Worm (Caenorhabditis elegans) whole organism, mixed stage, embryonic: ENCODE measurements around the gene M176.16.

ENCODE experiments used
- M03D4.4 ChIP-seq: sonication (generic microtip); optimal IDR thresholded peaks from 2 replicates; lab custom pipeline; 2017; ENCODE audit warnings: mild to moderate bottlenecking, missing genetic modification characterization, missing compliant biosample characterization
- bed-3 ChIP-seq: fragments of 200-800 bp; sonication (Bioruptor generic); optimal IDR thresholded peaks from 3 replicates; lab custom pipeline; 2018; ENCODE audit warnings: mild to moderate bottlenecking, missing genetic modification characterization, moderate library complexity, missing compliant biosample characterization
- ceh-39 ChIP-seq: fragments of 150-350 bp; optimal IDR thresholded peaks from 2 replicates; lab custom pipeline; 2014; ENCODE audit warnings: missing biosample characterization, missing genetic modification characterization
- ceh-43 ChIP-seq: fragments of 200-800 bp; sonication (Bioruptor generic); optimal IDR thresholded peaks from 2 replicates; lab custom pipeline; 2018; ENCODE audit warnings: mild to moderate bottlenecking, missing genetic modification characterization, moderate library complexity, missing compliant biosample characterization
- ceh-83 ChIP-seq: fragments of 200-800 bp; sonication (Bioruptor generic); optimal IDR thresholded peaks from 2 replicates; lab custom pipeline; 2018; ENCODE audit warnings: mild to moderate bottlenecking, missing genetic modification characterization, missing compliant biosample characterization
- cnd-1 ChIP-seq: fragments of 200-800 bp; sonication (Bioruptor generic); optimal IDR thresholded peaks from 2 replicates; lab custom pipeline; 2018; ENCODE audit warnings: mild to moderate bottlenecking, missing genetic modification characterization, missing compliant biosample characterization
- drap-1 ChIP-seq: fragments of 200-800 bp; sonication (Bioruptor generic); optimal IDR thresholded peaks from 3 replicates; lab custom pipeline; 2018; ENCODE audit warnings: mild to moderate bottlenecking, missing genetic modification characterization, missing compliant biosample characterization
- elt-1 ChIP-seq: sonication (generic microtip); optimal IDR thresholded peaks from 2 replicates; lab custom pipeline; 2017; ENCODE audit warnings: missing genetic modification characterization, mild to moderate bottlenecking, missing compliant biosample characterization, antibody characterized with exemption, moderate library complexity, borderline replicate concordance; ENCODE audit not compliant: insufficient read depth
- elt-3 ChIP-seq: fragments of 150-350 bp; optimal IDR thresholded peaks from 2 replicates; lab custom pipeline; 2014; ENCODE audit warnings: missing biosample characterization, missing genetic modification characterization
- flh-1 ChIP-seq: fragments of 200-800 bp; sonication (Bioruptor generic); optimal IDR thresholded peaks from 2 replicates; lab custom pipeline; 2018; ENCODE audit warnings: mild to moderate bottlenecking, missing genetic modification characterization, moderate library complexity, missing compliant biosample characterization
- ham-2 ChIP-seq: fragments of 200-800 bp; sonication (Bioruptor generic); optimal IDR thresholded peaks from 2 replicates; lab custom pipeline; 2018; ENCODE audit warnings: mild to moderate bottlenecking, missing genetic modification characterization, missing compliant biosample characterization
- hlh-1 ChIP-seq: fragments of 150-350 bp; optimal IDR thresholded peaks from 2 replicates; lab custom pipeline; 2014; ENCODE audit warnings: missing biosample characterization, missing genetic modification reagents, missing genetic modification characterization
- lin-13 ChIP-seq: fragments of 150-350 bp; optimal IDR thresholded peaks from 2 replicates; lab custom pipeline; 2014; ENCODE audit warnings: missing biosample characterization, missing genetic modification characterization
- lin-32 ChIP-seq: fragments of 200-800 bp; sonication (Bioruptor generic); optimal IDR thresholded peaks from 2 replicates; lab custom pipeline; 2018; ENCODE audit warnings: mild to moderate bottlenecking, missing genetic modification characterization, missing compliant biosample characterization
- mep-1 ChIP-seq: fragments of 150-350 bp; optimal IDR thresholded peaks from 2 replicates; lab custom pipeline; 2017; ENCODE audit warnings: missing biosample characterization, missing genetic modification reagents, missing genetic modification characterization, inconsistent platforms
- mls-2 ChIP-seq: sonication (generic microtip); optimal IDR thresholded peaks from 2 replicates; lab custom pipeline; 2016; ENCODE audit warnings: mild to moderate bottlenecking, missing genetic modification characterization, moderate library complexity, missing compliant biosample characterization
- nhr-12 ChIP-seq: fragments of 150-350 bp; optimal IDR thresholded peaks from 2 replicates; lab custom pipeline; 2014; ENCODE audit warnings: missing biosample characterization, missing genetic modification characterization
- nhr-2 ChIP-seq: fragments of 150-350 bp; optimal IDR thresholded peaks from 2 replicates; lab custom pipeline; 2014; ENCODE audit warnings: missing biosample characterization, missing genetic modification characterization
- nhr-237 ChIP-seq: fragments of 150-350 bp; optimal IDR thresholded peaks from 2 replicates; lab custom pipeline; 2014; ENCODE audit warnings: missing biosample characterization, missing genetic modification characterization
- nhr-28 ChIP-seq: fragments of 150-350 bp; optimal IDR thresholded peaks from 2 replicates; lab custom pipeline; 2014; ENCODE audit warnings: missing biosample characterization, missing genetic modification characterization
- nhr-76 ChIP-seq: sonication (generic microtip); optimal IDR thresholded peaks from 2 replicates; lab custom pipeline; 2017; ENCODE audit warnings: missing biosample characterization, missing genetic modification characterization
- pha-4 ChIP-seq: fragments of 150-350 bp; optimal IDR thresholded peaks from 2 replicates; lab custom pipeline; 2018; ENCODE audit warnings: missing biosample characterization, missing genetic modification reagents, missing genetic modification characterization
- sem-2 ChIP-seq: fragments of 200-800 bp; sonication (Bioruptor generic); optimal IDR thresholded peaks from 2 replicates; lab custom pipeline; 2018; ENCODE audit warnings: mild to moderate bottlenecking, missing genetic modification characterization, missing compliant biosample characterization
- snpc-4 ChIP-seq: fragments of 150-350 bp; optimal IDR thresholded peaks from 2 replicates; lab custom pipeline; 2014; ENCODE audit warnings: missing biosample characterization, missing genetic modification characterization
- sptf-1 ChIP-seq: sonication (generic microtip); optimal IDR thresholded peaks from 2 replicates; lab custom pipeline; 2017; ENCODE audit warnings: mild to moderate bottlenecking, missing genetic modification characterization, moderate library complexity, missing compliant biosample characterization
- tbx-8 ChIP-seq: fragments of 200-800 bp; sonication (Bioruptor generic); optimal IDR thresholded peaks from 2 replicates; lab custom pipeline; 2018; ENCODE audit warnings: mild to moderate bottlenecking, missing genetic modification characterization, moderate library complexity, missing compliant biosample characterization
- unc-120 ChIP-seq: sonication (generic microtip); optimal IDR thresholded peaks from 2 replicates; lab custom pipeline; 2017; ENCODE audit warnings: missing genetic modification characterization, missing compliant biosample characterization; ENCODE audit not compliant: poor library complexity, severe bottlenecking
- unc-39 ChIP-seq: fragments of 150-350 bp; optimal IDR thresholded peaks from 2 replicates; lab custom pipeline; 2014; ENCODE audit warnings: missing biosample characterization, missing genetic modification characterization
- zip-8 ChIP-seq: fragments of 150-350 bp; optimal IDR thresholded peaks from 2 replicates; lab custom pipeline; 2014; ENCODE audit warnings: missing biosample characterization, missing genetic modification characterization
- ztf-11 ChIP-seq: fragments of 150-350 bp; optimal IDR thresholded peaks from 2 replicates; lab custom pipeline; 2014; ENCODE audit warnings: missing biosample characterization, missing genetic modification characterization

The M176.16 gene

ce11 chrII:9403846-9404245 is 14.5 kb upstream of the M176.16 start, which contains the start of gene Y51B9A.5:
Y51B9A.5 (plus strand) TSS chrII:9404146.
- no peak for TF ChIP-seq nhr-28

- TF ChIP-seq mep-1 (tag; lab: Kevin White, UChicago) (no peak), lin-32 (GFP tag; lab: Kevin White, UChicago) (no peak), unc-120 (tag; lab: Kevin White, UChicago) (no peak), nhr-237 (tag; lab: Kevin White, UChicago) (no peak), ceh-83 (GFP tag; lab: Kevin White, UChicago) (no peak), pha-4 (no peak), sptf-1 (tag; lab: Kevin White, UChicago) (no peak), snpc-4 (no peak), M03D4.4 (tag; lab: Kevin White, UChicago) (no peak), nhr-2 (tag; lab: Kevin White, UChicago) (no peak), ham-2 (GFP tag; lab: Kevin White, UChicago) (no peak), hlh-1 (no peak), lin-13 (tag; lab: Kevin White, UChicago) (no peak), tbx-8 (GFP tag; lab: Kevin White, UChicago) (no peak), cnd-1 (no peak)
Observed at ce11 chrII:9407020-9407419, 11.3 kb upstream of the M176.16 start, which contains the start of gene mpz-6. mpz-6 (minus strand) TSS chrII:9407120.

- TF ChIP-seq zip-8 (tag; lab: Kevin White, UChicago) (no peak), tbx-8 (GFP tag; lab: Kevin White, UChicago) (no peak), pha-4 (no peak), unc-39 (no peak)
- TF ChIP-seq, all 35 proteins: peak for 0
Observed at ce11 chrII:9407469-9407868, 10.8 kb upstream of the M176.16 start, which contains the start of gene arrd-2. arrd-2 (plus strand) TSS chrII:9407769.

- no peak for TF ChIP-seq nhr-237 (tag; lab: Kevin White, UChicago)
- no peak for TF ChIP-seq drap-1 (GFP tag; lab: Kevin White, UChicago)
- TF ChIP-seq sem-2 (GFP tag; lab: Kevin White, UChicago), result no peak
- no peak for TF ChIP-seq ceh-83 (GFP tag; lab: Kevin White, UChicago)
- TF ChIP-seq elt-3 (tag; lab: Kevin White, UChicago), result no peak
- TF ChIP-seq unc-39, result no peak
- no peak for TF ChIP-seq cnd-1
- no peak for TF ChIP-seq bed-3
- TF ChIP-seq nhr-28, result no peak
- no peak for TF ChIP-seq ceh-43 (GFP tag; lab: Kevin White, UChicago)
- TF ChIP-seq nhr-12 (tag; lab: Kevin White, UChicago), result no peak
- TF ChIP-seq tbx-8 (GFP tag; lab: Kevin White, UChicago), result no peak
- no peak for TF ChIP-seq nhr-76 (tag; lab: Kevin White, UChicago)
- TF ChIP-seq, all 35 proteins: peak for 0
Observed at ce11 chrII:9411497-9411896, 6.8 kb upstream of the M176.16 start, which contains the start of gene M176.9. M176.9 (minus strand) TSS chrII:9411597.

- TF ChIP-seq sptf-1 (tag; lab: Kevin White, UChicago), result no peak
- no peak for TF ChIP-seq hlh-1
- TF ChIP-seq sem-2 (GFP tag; lab: Kevin White, UChicago), result no peak
- no peak for TF ChIP-seq pha-4
- TF ChIP-seq nhr-2 (tag; lab: Kevin White, UChicago), result no peak
- TF ChIP-seq bed-3, result no peak
- TF ChIP-seq nhr-237 (tag; lab: Kevin White, UChicago), result no peak
- TF ChIP-seq M03D4.4 (tag; lab: Kevin White, UChicago), result no peak
- TF ChIP-seq cnd-1, result no peak
- TF ChIP-seq elt-3 (tag; lab: Kevin White, UChicago), result no peak
- no peak for TF ChIP-seq flh-1 (GFP tag; lab: Kevin White, UChicago)
- TF ChIP-seq nhr-12 (tag; lab: Kevin White, UChicago), result no peak
- no peak for TF ChIP-seq tbx-8 (GFP tag; lab: Kevin White, UChicago)
- TF ChIP-seq snpc-4, result no peak
- no peak for TF ChIP-seq mls-2 (tag; lab: Kevin White, UChicago)
- no peak for TF ChIP-seq elt-1 (tag; lab: Kevin White, UChicago)
- TF ChIP-seq ceh-39, result no peak
- no peak for TF ChIP-seq ceh-43 (GFP tag; lab: Kevin White, UChicago)
- TF ChIP-seq nhr-76 (tag; lab: Kevin White, UChicago), result no peak
- no peak for TF ChIP-seq ztf-11 (tag; lab: Kevin White, UChicago)
Observed at ce11 chrII:9412086-9412608, 6.2 kb upstream of the M176.16 start, which contains the start of gene arrd-3. arrd-3 (plus strand) TSS chrII:9412558.
